Worm (Caenorhabditis elegans) whole organism, young adult: ENCODE data around the gene srd-36.
A peak's percentile ranks its signal among the peaks of the same experiment; 100 is the strongest.

Experiments
- B0336.3 ChIP-seq: fragments of 200-800 bp; sonication (Bioruptor generic); IDR thresholded peaks from 2 replicates; pipeline ENCODE4 v1.3.6; 2022; ENCODE audit warnings: missing genetic modification characterization, missing compliant biosample characterization
- F23B12.7 ChIP-seq: sonication (generic microtip); optimal IDR thresholded peaks from 2 replicates; lab custom pipeline; 2017; ENCODE audit warnings: missing genetic modification characterization, mild to moderate bottlenecking, missing compliant biosample characterization, antibody characterized with exemption, moderate library complexity; ENCODE audit not compliant: insufficient read depth
- F55B11.4 ChIP-seq: sonication (generic microtip); optimal IDR thresholded peaks from 2 replicates; lab custom pipeline; 2016; ENCODE audit warnings: missing compliant biosample characterization, missing genetic modification characterization, borderline replicate concordance; ENCODE audit not compliant: insufficient read depth
- F57A8.1 ChIP-seq: fragments of 200-800 bp; sonication (Bioruptor generic); optimal IDR thresholded peaks from 2 replicates; lab custom pipeline; 2018; ENCODE audit warnings: mild to moderate bottlenecking, missing genetic modification characterization, moderate library complexity, missing compliant biosample characterization
- T07F8.4 ChIP-seq: sonication (generic microtip); optimal IDR thresholded peaks from 2 replicates; lab custom pipeline; 2016; ENCODE audit warnings: mild to moderate bottlenecking, missing genetic modification characterization, moderate library complexity, missing compliant biosample characterization
- Y56A3A.18 ChIP-seq: fragments of 200-800 bp; sonication (Bioruptor generic); IDR thresholded peaks from 2 replicates; pipeline ENCODE4 v1.3.6; 2022; ENCODE audit warnings: missing genetic modification reagents, missing genetic modification characterization, missing compliant biosample characterization
- Y67H2A.10 ChIP-seq: fragments of 200-800 bp; sonication (Bioruptor generic); conservative IDR thresholded peaks from 2 replicates; pipeline ENCODE4 v1.3.6; 2022; ENCODE audit warnings: missing genetic modification reagents, missing genetic modification characterization, missing compliant biosample characterization
- ZK185.1 ChIP-seq: sonication (generic microtip); optimal IDR thresholded peaks from 2 replicates; lab custom pipeline; 2016; ENCODE audit warnings: mild to moderate bottlenecking, missing genetic modification characterization, missing compliant biosample characterization; ENCODE audit not compliant: poor library complexity, severe bottlenecking
- ama-1 ChIP-seq, 3 experiments: fragments of 150-350 bp in 1 of 3; sonication (generic microtip) in 2 of 3; optimal IDR thresholded peaks; 2 replicates each; lab custom pipeline; 2014 to 2018; ENCODE audit warnings: missing biosample characterization in 2 of 3, missing genetic modification characterization in 2 of 3, missing genetic modification reagents in 2 of 3
- aptf-3 ChIP-seq: fragments of 200-800 bp; sonication (Bioruptor generic); IDR thresholded peaks from 2 replicates; pipeline ENCODE4 v1.3.6; 2022; ENCODE audit warnings: missing genetic modification characterization, missing compliant biosample characterization
- attf-6 ChIP-seq: fragments of 200-800 bp; sonication (Bioruptor generic); IDR thresholded peaks from 2 replicates; pipeline ENCODE4 v1.3.6; 2022; ENCODE audit warnings: missing genetic modification reagents, missing genetic modification characterization, missing compliant biosample characterization
- cebp-1 ChIP-seq, 2 experiments: fragments of 200-800 bp in 1 of 2; sonication (Bioruptor generic) in 1 of 2; sonication (generic microtip) in 1 of 2; IDR thresholded peaks in 1 of 2; optimal IDR thresholded peaks in 1 of 2; 2 replicates each; pipeline versions ENCODE4 v1.3.6 to Lab custom; 2017 to 2022; ENCODE audit warnings: missing compliant biosample characterization in 2 of 2, missing genetic modification characterization in 2 of 2, mild to moderate bottlenecking in 1 of 2, missing genetic modification reagents in 1 of 2, moderate library complexity in 1 of 2
- ceh-58 ChIP-seq: fragments of 200-800 bp; sonication (Bioruptor generic); IDR thresholded peaks from 2 replicates; pipeline ENCODE4 v1.3.6; 2022; ENCODE audit warnings: missing genetic modification characterization, missing compliant biosample characterization
- ceh-79 ChIP-seq: sonication (generic microtip); optimal IDR thresholded peaks from 2 replicates; lab custom pipeline; 2017; ENCODE audit warnings: mild to moderate bottlenecking, missing genetic modification characterization, missing compliant biosample characterization
- chd-7 ChIP-seq: sonication (generic microtip); optimal IDR thresholded peaks from 2 replicates; lab custom pipeline; 2016; ENCODE audit warnings: mild to moderate bottlenecking, missing genetic modification characterization, moderate library complexity, missing compliant biosample characterization
- die-1 ChIP-seq: sonication (generic microtip); optimal IDR thresholded peaks from 2 replicates; lab custom pipeline; 2016; ENCODE audit warnings: missing genotype, mild to moderate bottlenecking, missing genetic modification characterization, missing compliant biosample characterization
- dox-1 ChIP-seq: fragments of 200-800 bp; sonication (Bioruptor generic); IDR thresholded peaks from 2 replicates; pipeline ENCODE4 v1.3.6; 2022; ENCODE audit warnings: missing genetic modification reagents, missing genetic modification characterization, missing compliant biosample characterization
- efl-1 ChIP-seq: fragments of 150-350 bp; optimal IDR thresholded peaks from 2 replicates; lab custom pipeline; 2014; ENCODE audit warnings: missing biosample characterization, missing genetic modification reagents, missing genetic modification characterization
- egrh-3 ChIP-seq: fragments of 200-800 bp; sonication (Bioruptor generic); IDR thresholded peaks from 2 replicates; pipeline ENCODE4 v1.3.6; 2022; ENCODE audit warnings: missing genetic modification reagents, missing genetic modification characterization, missing compliant biosample characterization
- fkh-3 ChIP-seq: sonication (generic microtip); optimal IDR thresholded peaks from 2 replicates; lab custom pipeline; 2016; ENCODE audit warnings: mild to moderate bottlenecking, missing genetic modification characterization, missing compliant biosample characterization
- hlh-12 ChIP-seq: sonication (generic microtip); optimal IDR thresholded peaks from 2 replicates; lab custom pipeline; 2016; ENCODE audit warnings: missing genetic modification characterization, missing compliant biosample characterization
- hmg-1.2 ChIP-seq: fragments of 200-800 bp; sonication (Bioruptor generic); IDR thresholded peaks from 2 replicates; pipeline ENCODE4 v1.3.6; 2022; ENCODE audit warnings: missing genetic modification reagents, missing genetic modification characterization, missing compliant biosample characterization
- hrde-1 ChIP-seq: sonication (generic microtip); optimal IDR thresholded peaks from 2 replicates; lab custom pipeline; 2016; ENCODE audit warnings: missing genetic modification characterization, mild to moderate bottlenecking, missing compliant biosample characterization, moderate library complexity, missing genotype, missing genetic modification reagents, borderline replicate concordance
- lag-1 ChIP-seq: fragments of 200-800 bp; sonication (Bioruptor generic); IDR thresholded peaks from 2 replicates; pipeline ENCODE4 v1.3.6; 2022; ENCODE audit warnings: missing genetic modification reagents, missing genetic modification characterization, missing compliant biosample characterization
- let-607 ChIP-seq, 2 experiments: fragments of 200-800 bp in 1 of 2; sonication (Bioruptor generic) in 1 of 2; sonication (generic microtip) in 1 of 2; optimal IDR thresholded peaks; 2 replicates each; lab custom pipeline; 2016 to 2018; ENCODE audit warnings: mild to moderate bottlenecking in 2 of 2, missing compliant biosample characterization in 2 of 2, missing genetic modification characterization in 2 of 2, moderate library complexity in 2 of 2, missing genotype in 1 of 2
- madf-8 ChIP-seq: fragments of 200-800 bp; sonication (Bioruptor generic); conservative IDR thresholded peaks from 2 replicates; pipeline ENCODE4 v1.3.6; 2022; ENCODE audit warnings: missing genetic modification reagents, missing genetic modification characterization, missing compliant biosample characterization
- nfya-1 ChIP-seq: sonication (generic microtip); optimal IDR thresholded peaks from 2 replicates; lab custom pipeline; 2017; ENCODE audit warnings: antibody characterized with exemption, missing compliant biosample characterization, missing genetic modification characterization, borderline replicate concordance; ENCODE audit not compliant: insufficient read depth
- nfya-2 ChIP-seq: fragments of 200-800 bp; sonication (Bioruptor generic); IDR thresholded peaks from 2 replicates; pipeline ENCODE4 v1.3.6; 2022; ENCODE audit warnings: missing genetic modification reagents, missing genetic modification characterization, missing compliant biosample characterization
- nhr-120 ChIP-seq: fragments of 200-800 bp; sonication (Bioruptor generic); IDR thresholded peaks from 2 replicates; pipeline ENCODE4 v1.3.6; 2022; ENCODE audit warnings: missing genetic modification characterization, missing compliant biosample characterization
- nhr-179 ChIP-seq: sonication (generic microtip); optimal IDR thresholded peaks from 2 replicates; lab custom pipeline; 2016; ENCODE audit warnings: mild to moderate bottlenecking, missing genetic modification characterization, missing compliant biosample characterization
- pbrm-1 ChIP-seq: fragments of 200-800 bp; sonication (Bioruptor generic); IDR thresholded peaks from 2 replicates; pipeline ENCODE4 v1.3.6; 2022; ENCODE audit warnings: missing genetic modification reagents, missing genetic modification characterization, missing compliant biosample characterization
- repo-1 ChIP-seq: sonication (generic microtip); optimal IDR thresholded peaks from 2 replicates; lab custom pipeline; 2017; ENCODE audit warnings: mild to moderate bottlenecking, missing genetic modification characterization, missing compliant biosample characterization
- rpc-1 ChIP-seq, 2 experiments: fragments of 150-350 bp in 1 of 2; sonication (generic microtip) in 1 of 2; optimal IDR thresholded peaks; 2 replicates each; lab custom pipeline; 2014 to 2018; ENCODE audit warnings: missing biosample characterization in 1 of 2, missing genetic modification characterization in 1 of 2, missing genetic modification reagents in 1 of 2, missing genotype in 1 of 2
- snpc-4 ChIP-seq, 5 experiments: fragments of 150-350 bp in 1 of 5; sonication (generic microtip) in 4 of 5; optimal IDR thresholded peaks; 2 replicates each; lab custom pipeline; 2014 to 2018; ENCODE audit warnings: missing genetic modification characterization in 5 of 5, missing biosample characterization in 3 of 5, antibody characterized with exemption in 2 of 5, mild to moderate bottlenecking in 2 of 5, missing compliant biosample characterization in 2 of 5, missing genotype in 2 of 5, moderate library complexity in 2 of 5, missing genetic modification reagents in 1 of 5
- sptf-2 ChIP-seq: fragments of 200-800 bp; sonication (Bioruptor generic); optimal IDR thresholded peaks from 2 replicates; lab custom pipeline; 2018; ENCODE audit warnings: mild to moderate bottlenecking, missing genetic modification characterization, missing compliant biosample characterization
- tbp1 ChIP-seq: fragments of 200-800 bp; sonication (Bioruptor generic); optimal IDR thresholded peaks from 2 replicates; lab custom pipeline; 2018; ENCODE audit warnings: mild to moderate bottlenecking, missing genetic modification characterization, missing compliant biosample characterization
- unc-62 ChIP-seq: fragments of 150-350 bp; optimal IDR thresholded peaks from 2 replicates; lab custom pipeline; 2014; ENCODE audit warnings: missing biosample characterization, missing genetic modification reagents, missing genetic modification characterization
- ztf-18 ChIP-seq: sonication (generic microtip); optimal IDR thresholded peaks from 2 replicates; lab custom pipeline; 2016; ENCODE audit warnings: missing genotype, mild to moderate bottlenecking, missing genetic modification characterization, missing compliant biosample characterization
- ztf-25 ChIP-seq: fragments of 200-800 bp; sonication (Bioruptor generic); IDR thresholded peaks from 2 replicates; pipeline ENCODE4 v1.3.6; 2022; ENCODE audit warnings: missing genetic modification reagents, missing genetic modification characterization, missing compliant biosample characterization
- ztf-28 ChIP-seq: fragments of 200-800 bp; sonication (Bioruptor generic); IDR thresholded peaks from 2 replicates; pipeline ENCODE4 v1.3.6; 2022; ENCODE audit warnings: missing genetic modification reagents, missing genetic modification characterization, missing compliant biosample characterization

The srd-36 gene

DNA sequence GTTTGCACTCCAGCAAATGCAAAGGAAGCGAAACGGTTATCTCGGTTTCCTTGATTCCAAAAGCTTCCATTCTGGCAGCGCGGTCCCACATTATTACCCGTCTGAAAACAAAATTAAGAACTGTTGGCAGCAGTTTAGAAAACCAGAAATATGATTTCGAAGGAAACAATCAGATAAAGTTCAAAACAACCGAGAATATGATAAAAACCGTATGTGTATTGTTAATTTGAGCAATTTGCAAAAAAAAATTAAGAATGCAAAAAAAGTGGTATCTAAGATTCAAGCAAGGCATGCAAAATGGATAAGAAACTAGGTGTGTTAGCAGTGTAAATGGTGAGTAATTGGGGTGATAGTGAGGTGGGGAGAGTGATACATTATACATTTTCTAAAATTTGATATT, 5.9 kb downstream of the srd-36 start, which contains the start of gene R04D3.4:
TSS of gene R04D3.4 (minus strand) at position 101 of the 400 bp plus-strand sequence.
- TF ChIP-seq ceh-58 (GFP tag; lab: Robert Waterston, UW) (no peak), ceh-79 (tag; lab: Kevin White, UChicago) (no peak)
- TF ChIP-seq, all 124 proteins: peak for 0

DNA sequence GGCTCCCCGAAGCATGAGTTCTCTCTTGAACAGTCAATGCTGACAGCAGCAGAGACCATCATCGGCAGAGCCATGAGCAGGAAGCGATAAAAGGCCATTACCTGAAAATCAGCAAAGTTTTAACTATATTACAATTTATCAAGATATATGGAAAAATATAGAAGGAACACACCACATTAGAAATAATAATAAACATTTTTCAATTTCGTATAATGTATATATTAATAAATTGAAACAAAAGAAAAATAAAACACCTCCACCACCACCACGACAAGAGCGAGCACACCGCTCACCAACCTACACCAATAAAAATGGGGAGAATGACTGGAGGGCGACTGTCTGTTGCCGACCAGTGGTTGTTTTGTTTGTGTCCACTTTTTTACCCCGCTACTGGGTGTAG, 8.0 kb downstream of the srd-36 start, which contains the start of gene R04D3.2:
TSS of gene R04D3.2 (minus strand) at position 101 of the 400 bp plus-strand sequence.
- TF ChIP-seq unc-62 (GFP tag; lab: Kevin White, UChicago) (no peak), ceh-79 (tag; lab: Kevin White, UChicago) (no peak), efl-1 (GFP tag; lab: Kevin White, UChicago) (no peak), F23B12.7 (tag; lab: Kevin White, UChicago) (no peak), attf-6 (GFP tag; lab: Robert Waterston, UW) (no peak), T07F8.4 (tag; lab: Kevin White, UChicago) (no peak), ztf-28 (GFP tag; lab: Robert Waterston, UW) (no peak)

DNA sequence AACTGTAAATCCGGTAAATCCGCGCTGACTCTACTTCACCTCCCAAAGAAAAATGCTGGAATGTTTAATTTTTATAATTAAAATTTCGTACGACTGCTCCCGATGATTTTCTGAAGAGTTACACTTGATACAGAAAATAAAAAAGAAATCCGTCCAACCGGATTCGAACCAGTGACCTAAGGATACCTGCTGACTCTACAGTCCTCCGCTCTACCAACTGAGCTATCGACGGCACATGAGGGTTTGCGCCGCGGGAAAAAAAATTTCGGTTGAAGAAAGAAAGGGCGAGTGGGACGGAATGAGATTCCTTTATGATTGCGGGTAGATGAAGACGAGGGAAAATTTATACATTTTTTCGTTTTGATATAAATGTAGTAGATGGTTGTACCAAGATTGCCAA, 10.0 kb downstream of the srd-36 start:
- TF ChIP-seq F55B11.4 (tag; lab: Kevin White, UChicago) (no peak), tbp1 (peak; percentile 87), chd-7 (no peak), aptf-3 (no peak), Y67H2A.10 (GFP tag; lab: Robert Waterston, UW) (no peak), snpc-4 (GFP tag; optimal IDR thresholded peaks at IDR 0.05; lab: Kevin White, UChicago) (peak; percentile 42), snpc-4 (tag; optimal IDR thresholded peaks at IDR 0.05; lab: Kevin White, UChicago) (peak in 2 of 4 experiments; percentile 35 to 58), unc-62 (GFP tag; lab: Kevin White, UChicago) (no peak), ztf-18 (tag; lab: Kevin White, UChicago) (peak; percentile 40), F23B12.7 (tag; lab: Kevin White, UChicago) (no peak), egrh-3 (GFP tag; lab: Robert Waterston, UW) (no peak), Y56A3A.18 (GFP tag; lab: Robert Waterston, UW) (0 out of 2 replicates have a peak, but pooled peaks have one; percentile 35), dox-1 (peak; percentile 40; the same call in 1 of the 2 replicates), nhr-179 (tag; lab: Kevin White, UChicago) (peak; percentile 16), ZK185.1 (tag; lab: Kevin White, UChicago) (peak; percentile 22), fkh-3 (tag; lab: Kevin White, UChicago) (no peak), ztf-25 (GFP tag; lab: Robert Waterston, UW) (0 out of 2 replicates have a peak, but pooled peaks have one; percentile 73), sptf-2 (GFP tag; lab: Kevin White, UChicago) (no peak), F57A8.1 (GFP tag; lab: Kevin White, UChicago) (no peak), hmg-1.2 (peak; percentile 44; the same call in 1 of the 2 replicates), let-607 (tag; optimal IDR thresholded peaks at IDR 0.05; lab: Kevin White, UChicago) (peak in 1 of 2 experiments; percentile 7), nhr-120 (GFP tag; lab: Robert Waterston, UW) (0 out of 2 replicates have a peak, but pooled peaks have one; percentile 50), repo-1 (tag; lab: Kevin White, UChicago) (no peak), hrde-1 (peak; percentile 3), die-1 (peak; percentile 76), madf-8 (GFP tag; lab: Robert Waterston, UW) (no peak), pbrm-1 (peak; percentile 62; the same call in 1 of the 2 replicates), B0336.3 (GFP tag; lab: Robert Waterston, UW) (no peak), lag-1 (GFP tag; lab: Robert Waterston, UW) (no peak), hlh-12 (no peak), nfya-1 (tag; lab: Kevin White, UChicago) (no peak), ama-1 (optimal IDR thresholded peaks at IDR 0.05; lab: Kevin White, UChicago) (no peak), ama-1 (GFP tag; optimal IDR thresholded peaks at IDR 0.05; lab: Kevin White, UChicago) (peak in 1 of 2 experiments; percentile 14), rpc-1 (optimal IDR thresholded peaks at IDR 0.05; lab: Kevin White, UChicago) (peak; percentile 75), rpc-1 (tag; optimal IDR thresholded peaks at IDR 0.05; lab: Kevin White, UChicago) (peak; percentile 90), nfya-2 (GFP tag; lab: Robert Waterston, UW) (no peak), cebp-1 (GFP tag; IDR thresholded peaks at IDR 0.05; lab: Robert Waterston, UW) (peak; percentile 26; the same call in 1 of the 2 replicates), cebp-1 (tag; optimal IDR thresholded peaks at IDR 0.05; lab: Kevin White, UChicago) (no peak), T07F8.4 (tag; lab: Kevin White, UChicago) (no peak)
